Worm (Caenorhabditis elegans) whole organism, L4 larva: ENCODE measurements around the gene irld-57.

Source experiments
- F49E8.2 ChIP-seq: sonication (generic microtip); optimal IDR thresholded peaks from 2 replicates; lab custom pipeline; 2016; ENCODE audit warnings: missing compliant biosample characterization, mild to moderate bottlenecking, missing genetic modification characterization, borderline replicate concordance
- aha-1 ChIP-seq: fragments of 150-350 bp; peaks from one replicate; lab custom pipeline; 2014; ENCODE audit warnings: missing biosample characterization, missing genetic modification characterization
- arid-1 ChIP-seq: fragments of 200-800 bp; sonication (Bioruptor generic); conservative IDR thresholded peaks from 2 replicates; pipeline ENCODE4 v1.3.6; 2022; ENCODE audit warnings: missing genetic modification reagents, missing genetic modification characterization, missing compliant biosample characterization
- ceh-32 ChIP-seq: sonication (generic microtip); optimal IDR thresholded peaks from 2 replicates; lab custom pipeline; 2016; ENCODE audit warnings: mild to moderate bottlenecking, missing genetic modification characterization, missing compliant biosample characterization; ENCODE audit not compliant: poor library complexity
- ceh-44 ChIP-seq: fragments of 200-800 bp; sonication (Bioruptor generic); IDR thresholded peaks from 2 replicates; pipeline ENCODE4 v1.3.6; 2022; ENCODE audit warnings: missing genetic modification reagents, missing genetic modification characterization, missing compliant biosample characterization
- ceh-62 ChIP-seq: sonication (generic microtip); optimal IDR thresholded peaks from 2 replicates; lab custom pipeline; 2017; ENCODE audit warnings: missing biosample characterization, missing genetic modification characterization
- ceh-82 ChIP-seq: sonication (generic microtip); optimal IDR thresholded peaks from 2 replicates; lab custom pipeline; 2017; ENCODE audit warnings: missing biosample characterization, missing genetic modification characterization
- dmd-6 ChIP-seq: fragments of 200-800 bp; sonication (Bioruptor generic); IDR thresholded peaks from 2 replicates; pipeline ENCODE4 v1.3.6; 2022; ENCODE audit warnings: missing genetic modification reagents, missing genetic modification characterization, missing compliant biosample characterization
- dmd-8 ChIP-seq: fragments of 200-800 bp; sonication (Bioruptor generic); IDR thresholded peaks from 2 replicates; pipeline ENCODE4 v1.3.6; 2022; ENCODE audit warnings: missing genetic modification characterization, missing compliant biosample characterization
- duxl-1 ChIP-seq: sonication (generic microtip); optimal IDR thresholded peaks from 2 replicates; lab custom pipeline; 2016; ENCODE audit warnings: mild to moderate bottlenecking, missing genetic modification characterization, moderate library complexity, missing compliant biosample characterization; ENCODE audit not compliant: poor library complexity
- egl-27 ChIP-seq: sonication (generic microtip); optimal IDR thresholded peaks from 3 replicates; lab custom pipeline; 2017; ENCODE audit warnings: missing biosample characterization, missing genetic modification reagents, missing genetic modification characterization
- fkh-10 ChIP-seq: fragments of 150-350 bp; optimal IDR thresholded peaks from 2 replicates; lab custom pipeline; 2014; ENCODE audit warnings: missing biosample characterization, missing genetic modification reagents, missing genetic modification characterization
- fos-1 ChIP-seq: fragments of 150-350 bp; optimal IDR thresholded peaks from 2 replicates; lab custom pipeline; 2014; ENCODE audit warnings: missing biosample characterization, missing genetic modification characterization
- hmg-1.1 ChIP-seq: fragments of 200-800 bp; sonication (Bioruptor generic); IDR thresholded peaks from 2 replicates; pipeline ENCODE4 v1.3.6; 2022; ENCODE audit warnings: missing genetic modification reagents, missing genetic modification characterization, missing compliant biosample characterization
- lin-13 ChIP-seq: fragments of 150-350 bp; optimal IDR thresholded peaks from 2 replicates; lab custom pipeline; 2014; ENCODE audit warnings: missing biosample characterization, missing genetic modification reagents, missing genetic modification characterization
- lin-38 ChIP-seq: fragments of 200-800 bp; sonication (Bioruptor generic); IDR thresholded peaks from 2 replicates; pipeline ENCODE4 v1.3.6; 2022; ENCODE audit warnings: missing genetic modification reagents, missing genetic modification characterization, missing compliant biosample characterization
- lir-3 ChIP-seq: sonication (generic microtip); optimal IDR thresholded peaks from 2 replicates; lab custom pipeline; 2016; ENCODE audit warnings: mild to moderate bottlenecking, missing genetic modification characterization, missing compliant biosample characterization
- mdt-29 ChIP-seq: fragments of 200-800 bp; sonication (Bioruptor generic); IDR thresholded peaks from 2 replicates; pipeline ENCODE4 v1.3.6; 2022; ENCODE audit warnings: missing genetic modification reagents, missing genetic modification characterization, missing compliant biosample characterization
- mep-1 ChIP-seq: fragments of 150-350 bp; sonication (generic microtip); optimal IDR thresholded peaks from 3 replicates; lab custom pipeline; 2014; ENCODE audit warnings: missing biosample characterization, missing genetic modification characterization
- mxl-2 ChIP-seq: fragments of 200-800 bp; sonication (Bioruptor generic); conservative IDR thresholded peaks from 2 replicates; pipeline ENCODE4 v1.3.6; 2022; ENCODE audit warnings: missing genetic modification reagents, missing genetic modification characterization, missing compliant biosample characterization
- mxl-3 ChIP-seq: fragments of 200-800 bp; sonication (Bioruptor generic); optimal IDR thresholded peaks from 2 replicates; lab custom pipeline; 2018; ENCODE audit warnings: mild to moderate bottlenecking, missing genetic modification characterization, missing compliant biosample characterization
- nhr-10 ChIP-seq: fragments of 150-350 bp; optimal IDR thresholded peaks from 2 replicates; lab custom pipeline; 2014; ENCODE audit warnings: missing biosample characterization, missing genetic modification characterization
- nhr-237 ChIP-seq: sonication (generic microtip); optimal IDR thresholded peaks from 2 replicates; lab custom pipeline; 2017; ENCODE audit warnings: missing biosample characterization, missing genetic modification characterization
- nhr-25 ChIP-seq: sonication (generic microtip); optimal IDR thresholded peaks from 2 replicates; lab custom pipeline; 2017; ENCODE audit warnings: missing genetic modification characterization, mild to moderate bottlenecking, missing compliant biosample characterization, antibody characterized with exemption, moderate library complexity, borderline replicate concordance; ENCODE audit not compliant: insufficient read depth
- nhr-41 ChIP-seq: fragments of 200-800 bp; sonication (Bioruptor generic); IDR thresholded peaks from 2 replicates; pipeline ENCODE4 v1.3.6; 2022; ENCODE audit warnings: missing genetic modification reagents, missing genetic modification characterization, missing compliant biosample characterization
- pha-4 ChIP-seq, 2 experiments: fragments of 150-350 bp in 1 of 2; fragments of 200-800 bp in 1 of 2; sonication (Bioruptor generic) in 1 of 2; IDR thresholded peaks in 1 of 2; optimal IDR thresholded peaks in 1 of 2; 2 replicates each; pipeline versions ENCODE4 v1.3.6 to Lab custom; 2014 to 2022; ENCODE audit warnings: missing genetic modification characterization in 2 of 2, missing genetic modification reagents in 2 of 2, missing biosample characterization in 1 of 2, missing compliant biosample characterization in 1 of 2
- sdz-12 ChIP-seq: fragments of 200-800 bp; sonication (Bioruptor generic); optimal IDR thresholded peaks from 2 replicates; lab custom pipeline; 2018; ENCODE audit warnings: mild to moderate bottlenecking, missing genetic modification characterization, missing compliant biosample characterization
- set-16 ChIP-seq: fragments of 200-800 bp; sonication (Bioruptor generic); IDR thresholded peaks from 2 replicates; pipeline ENCODE4 v1.3.6; 2022; ENCODE audit warnings: missing genetic modification reagents, missing genetic modification characterization, missing compliant biosample characterization
- skn-1 ChIP-seq: fragments of 150-350 bp; optimal IDR thresholded peaks from 2 replicates; lab custom pipeline; 2014; ENCODE audit warnings: missing biosample characterization, missing genetic modification characterization
- snpc-1.2 ChIP-seq: fragments of 200-800 bp; sonication (Bioruptor generic); IDR thresholded peaks from 2 replicates; pipeline ENCODE4 v1.3.6; 2022; ENCODE audit warnings: missing genetic modification reagents, missing genetic modification characterization, missing compliant biosample characterization
- spr-3 ChIP-seq: fragments of 200-800 bp; sonication (Bioruptor generic); optimal IDR thresholded peaks from 2 replicates; lab custom pipeline; 2018; ENCODE audit warnings: mild to moderate bottlenecking, missing genetic modification characterization, missing compliant biosample characterization

irld-57 gene

ce11 chrV:15741851-15742250, 15.3 kb upstream of the irld-57 start, which contains the start of gene str-18 (continued):
- TF ChIP-seq skn-1 (tag; lab: Kevin White, UChicago) (no peak), dmd-8 (GFP tag; lab: Robert Waterston, UW) (no peak), ceh-82 (tag; lab: Kevin White, UChicago) (no peak)

- TF ChIP-seq aha-1 (tag; lab: Kevin White, UChicago) (peak; percentile 61), nhr-237 (no peak)
These were observed 9.2 kb upstream of the irld-57 start, which contains the start of gene str-27 for ce11 chrV:15735720-15736119. TSS of gene str-27 (minus strand) at chrV:15735820.

- TF ChIP-seq mep-1 (tag; lab: Kevin White, UChicago) (no peak), egl-27 (tag; lab: Kevin White, UChicago) (no peak), sdz-12 (GFP tag; lab: Kevin White, UChicago) (no peak), lir-3 (tag; lab: Kevin White, UChicago) (no peak), mdt-29 (GFP tag; lab: Robert Waterston, UW) (no peak), lin-38 (GFP tag; lab: Robert Waterston, UW) (no peak), nhr-10 (no peak), snpc-1.2 (GFP tag; lab: Robert Waterston, UW) (no peak), ceh-32 (tag; lab: Kevin White, UChicago) (no peak), lin-13 (GFP tag; lab: Kevin White, UChicago) (no peak), duxl-1 (tag; lab: Kevin White, UChicago) (no peak), F49E8.2 (tag; lab: Kevin White, UChicago) (no peak), dmd-6 (GFP tag; lab: Robert Waterston, UW) (no peak), mxl-2 (no peak), spr-3 (GFP tag; lab: Kevin White, UChicago) (no peak), ceh-62 (no peak), fos-1 (tag; lab: Kevin White, UChicago) (no peak), arid-1 (no peak)
These were observed 7.1 kb upstream of the irld-57 start, which contains the start of gene T23D5.3 for ce11 chrV:15733568-15733967. TSS of gene T23D5.3 (minus strand) at chrV:15733668.

ce11 chrV:15733020-15733419, 6.5 kb upstream of the irld-57 start:
- TF ChIP-seq nhr-41 (no peak), aha-1 (tag; lab: Kevin White, UChicago) (peak; percentile 11), mxl-3 (GFP tag; lab: Kevin White, UChicago) (no peak), mdt-29 (GFP tag; lab: Robert Waterston, UW) (no peak), ceh-44 (no peak), hmg-1.1 (GFP tag; lab: Robert Waterston, UW) (no peak), set-16 (GFP tag; lab: Robert Waterston, UW) (peak; percentile 64), ceh-32 (tag; lab: Kevin White, UChicago) (no peak), pha-4 (GFP tag; IDR thresholded peaks at IDR 0.05; lab: Robert Waterston, UW) (no peak), pha-4 (tag; optimal IDR thresholded peaks at IDR 0.05; lab: Kevin White, UChicago) (no peak), fkh-10 (GFP tag; lab: Kevin White, UChicago) (no peak)

- no peak for TF ChIP-seq ceh-32 (tag; lab: Kevin White, UChicago)
- no peak for TF ChIP-seq nhr-25 (tag; lab: Kevin White, UChicago)
- no peak for TF ChIP-seq arid-1
These were observed 5.7 kb upstream of the irld-57 start, which contains the start of gene str-38 for ce11 chrV:15732209-15732608. TSS of gene str-38 (minus strand) at chrV:15732309.
